Fruit fly (Drosophila melanogaster): ENCODE measurements around the gene CG5217.

Gene CG5217

DNA sequence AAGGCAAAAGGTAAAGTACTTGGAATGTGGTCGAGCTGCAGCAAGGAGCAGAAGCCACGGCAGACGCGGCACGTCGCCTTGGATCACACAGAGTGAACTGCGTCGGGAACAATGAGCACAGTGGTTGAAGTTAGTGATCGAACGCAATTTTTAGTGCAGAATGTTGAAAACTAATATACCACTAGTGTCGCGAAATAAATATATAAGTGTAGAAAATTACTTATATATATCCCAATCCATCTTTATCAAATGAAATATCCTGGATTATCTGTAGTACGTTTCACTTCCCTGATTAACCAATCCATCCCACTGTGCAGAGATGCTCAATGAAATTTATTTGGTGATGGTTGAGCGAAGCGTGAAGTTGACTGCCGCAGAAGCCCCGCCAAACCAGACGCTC lies 38.6 kb upstream of the CG5217 start (continued):
- TF ChIP-seq btn (GFP tag; optimal IDR thresholded peaks at IDR 0.05) = no peak
- no peak for TF ChIP-seq CG12659 (GFP tag; optimal IDR thresholded peaks at IDR 0.05)
- no peak for TF ChIP-seq ind (GFP tag; optimal IDR thresholded peaks at IDR 0.05)
- TF ChIP-seq Dll (GFP tag; IDR thresholded peaks at IDR 0.05; ENCODE audit: partially characterized antibody) = no peak
- no peak for TF ChIP-seq psq (GFP tag; optimal IDR thresholded peaks at IDR 0.05)
- TF ChIP-seq crc (GFP tag; optimal IDR thresholded peaks at IDR 0.05) = no peak
- no peak for TF ChIP-seq Dref (GFP tag; IDR thresholded peaks at IDR 0.05)
- peak; percentile 89 for TF ChIP-seq lbe (GFP tag; optimal IDR thresholded peaks at IDR 0.05)
- TF ChIP-seq HLH54F (GFP tag; optimal IDR thresholded peaks at IDR 0.05) = no peak
- peak; percentile 45 for TF ChIP-seq gem (tag; optimal IDR thresholded peaks at IDR 0.05)
- no peak for TF ChIP-seq CG6765 (GFP tag; optimal IDR thresholded peaks at IDR 0.05)
- TF ChIP-seq amos (GFP tag; IDR thresholded peaks at IDR 0.05; ENCODE audit: partially characterized antibody) = no peak
- peak; percentile 70 for TF ChIP-seq nom (GFP tag; optimal IDR thresholded peaks at IDR 0.05)
- no peak for TF ChIP-seq Lim3 (GFP tag; IDR thresholded peaks at IDR 0.05)
- TF ChIP-seq CG16815 (GFP tag; optimal IDR thresholded peaks at IDR 0.05) = no peak
- peak; percentile 36 for TF ChIP-seq corto (GFP tag; optimal IDR thresholded peaks at IDR 0.05)
- TF ChIP-seq CG6254 (GFP tag; optimal IDR thresholded peaks at IDR 0.05) = no peak
- TF ChIP-seq ara (GFP tag; IDR thresholded peaks at IDR 0.05) = no peak
- no peak for TF ChIP-seq Eip74EF (GFP tag; optimal IDR thresholded peaks at IDR 0.05)
- TF ChIP-seq pros (GFP tag; optimal IDR thresholded peaks at IDR 0.05) = no peak
- no peak for TF ChIP-seq CkIIα-i1 (GFP tag; IDR thresholded peaks at IDR 0.05)
- peak; percentile 15 for TF ChIP-seq zen (tag; optimal IDR thresholded peaks at IDR 0.05)
- no peak for TF ChIP-seq CG8924 (tag; optimal IDR thresholded peaks at IDR 0.05)
- TF ChIP-seq fd102C (GFP tag; optimal IDR thresholded peaks at IDR 0.05) = no peak
- no peak for TF ChIP-seq CG18764 (GFP tag; optimal IDR thresholded peaks at IDR 0.05)
- TF ChIP-seq Gsc (GFP tag; IDR thresholded peaks at IDR 0.05) = no peak
- TF ChIP-seq Elba2 (GFP tag; optimal IDR thresholded peaks at IDR 0.05) = no peak
- TF ChIP-seq CG12236 (GFP tag; optimal IDR thresholded peaks at IDR 0.05) = no peak
- TF ChIP-seq CG10565 (GFP tag; optimal IDR thresholded peaks at IDR 0.05) = no peak
- no peak for TF ChIP-seq tup (GFP tag; optimal IDR thresholded peaks at IDR 0.05)
- TF ChIP-seq dysf (GFP tag; IDR thresholded peaks at IDR 0.05) = no peak
- TF ChIP-seq CG17328 (GFP tag; IDR thresholded peaks at IDR 0.05) = peak; percentile 38; the same call in 1 of the 2 replicates
- no peak for TF ChIP-seq row (GFP tag; IDR thresholded peaks at IDR 0.05)
- TF ChIP-seq CG31224 (GFP tag; IDR thresholded peaks at IDR 0.05) = no peak
- TF ChIP-seq CG2712 (tag; optimal IDR thresholded peaks at IDR 0.05) = peak; percentile 39
- TF ChIP-seq CG11398 (GFP tag; optimal IDR thresholded peaks at IDR 0.05) = no peak
- TF ChIP-seq ci (GFP tag; IDR thresholded peaks at IDR 0.05) = 0 out of 3 replicates have a peak, but pooled peaks have one; percentile 36
- TF ChIP-seq CG32767 (GFP tag; IDR thresholded peaks at IDR 0.05) = no peak
- TF ChIP-seq bab2 (GFP tag; optimal IDR thresholded peaks at IDR 0.05) = no peak
- peak; percentile 56; the same call in 1 of the 3 replicates for TF ChIP-seq zfh1 (GFP tag; IDR thresholded peaks at IDR 0.05)
- peak in 1 of 3 experiments; percentile 34 for TF ChIP-seq lola (GFP tag; optimal IDR thresholded peaks at IDR 0.05)
- no peak for TF ChIP-seq slbo (GFP tag; IDR thresholded peaks at IDR 0.05)
- TF ChIP-seq Usf (GFP tag; optimal IDR thresholded peaks at IDR 0.05) = no peak
- peak; percentile 36 for TF ChIP-seq CG10979 (tag; optimal IDR thresholded peaks at IDR 0.05)
- no peak for TF ChIP-seq caup (GFP tag; optimal IDR thresholded peaks at IDR 0.05; ENCODE audit: severe bottlenecking)
- no peak for TF ChIP-seq maf-S (GFP tag; optimal IDR thresholded peaks at IDR 0.05)
- TF ChIP-seq CG10959 (GFP tag; IDR thresholded peaks at IDR 0.05) = no peak
- TF ChIP-seq pzg (GFP tag; optimal IDR thresholded peaks at IDR 0.05) = no peak
- TF ChIP-seq lov (optimal IDR thresholded peaks at IDR 0.05) = no peak
- TF ChIP-seq lov (GFP tag; IDR thresholded peaks at IDR 0.05) = no peak
- TF ChIP-seq Hand (GFP tag; optimal IDR thresholded peaks at IDR 0.05) = no peak

All from whole organism, embryonic.